Worm (Caenorhabditis elegans) whole organism, L2 larva: ENCODE measurements around the gene T27A10.6.

Experiments used
- F13H6.1 ChIP-seq: sonication (generic microtip); optimal IDR thresholded peaks from 2 replicates; lab custom pipeline; 2016; ENCODE audit warnings: missing genetic modification characterization, missing compliant biosample characterization
- R02D3.7 ChIP-seq: fragments of 150-350 bp; optimal IDR thresholded peaks from 2 replicates; lab custom pipeline; 2014; ENCODE audit warnings: missing biosample characterization, missing genetic modification characterization
- Y55F3AM.14 ChIP-seq: fragments of 200-800 bp; sonication (Bioruptor generic); optimal IDR thresholded peaks from 2 replicates; lab custom pipeline; 2018; ENCODE audit warnings: mild to moderate bottlenecking, missing genetic modification characterization, missing compliant biosample characterization
- ama-1 ChIP-seq: fragments of 150-350 bp; optimal IDR thresholded peaks from 2 replicates; lab custom pipeline; 2018; ENCODE audit warnings: inconsistent platforms
- blmp-1 ChIP-seq: sonication (generic microtip); optimal IDR thresholded peaks from 2 replicates; lab custom pipeline; 2017; ENCODE audit warnings: missing genetic modification characterization, mild to moderate bottlenecking, missing compliant biosample characterization, antibody characterized with exemption, moderate library complexity; ENCODE audit not compliant: insufficient read depth
- ceh-16 ChIP-seq: fragments of 150-350 bp; optimal IDR thresholded peaks from 2 replicates; lab custom pipeline; 2014; ENCODE audit warnings: missing biosample characterization, missing genetic modification characterization
- crh-2 ChIP-seq: sonication (generic microtip); optimal IDR thresholded peaks from 2 replicates; lab custom pipeline; 2017; ENCODE audit warnings: missing biosample characterization, missing genetic modification characterization
- dmd-4 ChIP-seq: sonication (generic microtip); optimal IDR thresholded peaks from 2 replicates; lab custom pipeline; 2017; ENCODE audit warnings: missing biosample characterization, missing genetic modification characterization
- egl-27 ChIP-seq: sonication (generic microtip); optimal IDR thresholded peaks from 3 replicates; lab custom pipeline; 2017; ENCODE audit warnings: missing biosample characterization, missing genetic modification reagents, missing genetic modification characterization
- elt-1 ChIP-seq: fragments of 150-350 bp; optimal IDR thresholded peaks from 2 replicates; lab custom pipeline; 2014; ENCODE audit warnings: missing biosample characterization, missing genetic modification characterization
- elt-3 ChIP-seq: sonication (generic microtip); optimal IDR thresholded peaks from 2 replicates; lab custom pipeline; 2017; ENCODE audit warnings: missing biosample characterization, missing genetic modification characterization
- fos-1 ChIP-seq: fragments of 150-350 bp; optimal IDR thresholded peaks from 2 replicates; lab custom pipeline; 2014; ENCODE audit warnings: missing biosample characterization, missing genetic modification characterization
- gmeb-1 ChIP-seq: fragments of 150-350 bp; optimal IDR thresholded peaks from 2 replicates; lab custom pipeline; 2014; ENCODE audit warnings: missing biosample characterization, missing genetic modification characterization
- lin-11 ChIP-seq: fragments of 150-350 bp; sonication (generic microtip); optimal IDR thresholded peaks from 2 replicates; lab custom pipeline; 2014; ENCODE audit warnings: missing biosample characterization, missing genetic modification characterization, inconsistent platforms, mixed read lengths
- lin-39 ChIP-seq: fragments of 150-350 bp; optimal IDR thresholded peaks from 2 replicates; lab custom pipeline; 2014; ENCODE audit warnings: missing biosample characterization, missing genetic modification reagents, missing genetic modification characterization
- mab-5 ChIP-seq: fragments of 150-350 bp; optimal IDR thresholded peaks from 2 replicates; lab custom pipeline; 2014; ENCODE audit warnings: missing biosample characterization, missing genetic modification characterization
- mbf-1 ChIP-seq: sonication (generic microtip); optimal IDR thresholded peaks from 2 replicates; lab custom pipeline; 2017; ENCODE audit warnings: missing biosample characterization, missing genetic modification characterization
- nhr-11 ChIP-seq: fragments of 150-350 bp; optimal IDR thresholded peaks from 2 replicates; lab custom pipeline; 2014; ENCODE audit warnings: missing biosample characterization, missing genetic modification characterization
- nhr-12 ChIP-seq: fragments of 150-350 bp; optimal IDR thresholded peaks from 2 replicates; lab custom pipeline; 2014; ENCODE audit warnings: missing biosample characterization, missing genetic modification characterization
- nhr-21 ChIP-seq: fragments of 150-350 bp; optimal IDR thresholded peaks from 2 replicates; lab custom pipeline; 2014; ENCODE audit warnings: missing biosample characterization, missing genetic modification characterization
- nhr-23 ChIP-seq: fragments of 150-350 bp; optimal IDR thresholded peaks from 2 replicates; lab custom pipeline; 2014; ENCODE audit warnings: missing biosample characterization, missing genetic modification reagents, missing genetic modification characterization
- nhr-237 ChIP-seq: fragments of 150-350 bp; optimal IDR thresholded peaks from 2 replicates; lab custom pipeline; 2014; ENCODE audit warnings: missing biosample characterization, missing genetic modification characterization
- nhr-6 ChIP-seq: fragments of 150-350 bp; optimal IDR thresholded peaks from 2 replicates; lab custom pipeline; 2014; ENCODE audit warnings: missing biosample characterization, missing genetic modification characterization
- peb-1 ChIP-seq: fragments of 150-350 bp; optimal IDR thresholded peaks from 2 replicates; lab custom pipeline; 2014; ENCODE audit warnings: missing biosample characterization, missing genetic modification characterization
- sem-4 ChIP-seq: fragments of 150-350 bp; optimal IDR thresholded peaks from 2 replicates; lab custom pipeline; 2014; ENCODE audit warnings: missing biosample characterization, missing genetic modification reagents, missing genetic modification characterization
- skn-1 ChIP-seq: sonication (generic microtip); optimal IDR thresholded peaks from 2 replicates; lab custom pipeline; 2017; ENCODE audit warnings: missing biosample characterization, missing genetic modification characterization
- sma-9 ChIP-seq, 2 experiments: fragments of 150-350 bp in 1 of 2; sonication (generic microtip) in 1 of 2; optimal IDR thresholded peaks; 2 replicates each; lab custom pipeline; 2014 to 2016; ENCODE audit warnings: missing genetic modification characterization in 2 of 2, mild to moderate bottlenecking in 1 of 2, missing biosample characterization in 1 of 2, missing compliant biosample characterization in 1 of 2, missing genetic modification reagents in 1 of 2, moderate library complexity in 1 of 2
- snpc-4 ChIP-seq: fragments of 150-350 bp; optimal IDR thresholded peaks from 2 replicates; lab custom pipeline; 2014; ENCODE audit warnings: missing biosample characterization, missing genetic modification characterization
- unc-39 ChIP-seq: fragments of 150-350 bp; optimal IDR thresholded peaks from 2 replicates; lab custom pipeline; 2014; ENCODE audit warnings: missing biosample characterization, missing genetic modification characterization
- unc-55 ChIP-seq: fragments of 150-350 bp; sonication (generic microtip); optimal IDR thresholded peaks from 3 replicates; lab custom pipeline; 2014; ENCODE audit warnings: missing biosample characterization, missing genetic modification reagents, missing genetic modification characterization
- unc-62 ChIP-seq: fragments of 150-350 bp; optimal IDR thresholded peaks from 2 replicates; lab custom pipeline; 2014; ENCODE audit warnings: missing biosample characterization, missing genetic modification reagents, missing genetic modification characterization
- zag-1 ChIP-seq: fragments of 150-350 bp; optimal IDR thresholded peaks from 2 replicates; lab custom pipeline; 2014; ENCODE audit warnings: missing biosample characterization, missing genetic modification characterization
- ztf-1 ChIP-seq: fragments of 200-800 bp; sonication (Bioruptor generic); conservative IDR thresholded peaks from 2 replicates; pipeline ENCODE4 v1.3.6; 2022; ENCODE audit warnings: missing genetic modification characterization, missing compliant biosample characterization
- ztf-11 ChIP-seq: sonication (generic microtip); optimal IDR thresholded peaks from 2 replicates; lab custom pipeline; 2017; ENCODE audit warnings: missing biosample characterization, missing genetic modification characterization
- ztf-4 ChIP-seq: fragments of 150-350 bp; optimal IDR thresholded peaks from 2 replicates; lab custom pipeline; 2014; ENCODE audit warnings: missing biosample characterization, missing genetic modification characterization

T27A10.6 gene

DNA sequence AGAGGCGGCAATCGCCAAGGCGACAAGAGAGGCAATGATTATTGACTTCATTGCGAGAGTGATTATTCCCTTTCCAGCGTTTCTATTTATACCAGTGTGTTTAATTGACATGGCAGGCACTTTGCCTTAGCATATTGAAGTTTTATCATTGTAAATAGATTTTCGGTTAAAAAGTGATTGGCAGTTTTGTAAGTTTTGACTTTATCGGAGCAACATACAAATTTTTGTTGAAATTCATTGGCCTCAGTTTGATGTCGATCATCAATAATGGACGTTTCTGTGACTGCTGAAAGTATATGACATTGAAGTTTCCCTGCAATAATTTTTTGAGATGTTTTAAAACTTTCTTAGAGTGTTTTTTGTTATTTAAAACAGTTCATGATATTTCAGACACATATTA, 23.7 kb downstream of the T27A10.6 start, which contains the start of gene vit-3:
vit-3 (minus strand) TSS at position 60 of the 400 bp plus-strand sequence.
- no peak for TF ChIP-seq elt-1
- no peak for TF ChIP-seq nhr-11 (tag; lab: Kevin White, UChicago)
- TF ChIP-seq unc-62 (GFP tag; lab: Kevin White, UChicago): no peak
- TF ChIP-seq F13H6.1: no peak
- no peak for TF ChIP-seq snpc-4
- TF ChIP-seq gmeb-1 (tag; lab: Kevin White, UChicago): no peak
- TF ChIP-seq sem-4 (tag; lab: Kevin White, UChicago): no peak

DNA sequence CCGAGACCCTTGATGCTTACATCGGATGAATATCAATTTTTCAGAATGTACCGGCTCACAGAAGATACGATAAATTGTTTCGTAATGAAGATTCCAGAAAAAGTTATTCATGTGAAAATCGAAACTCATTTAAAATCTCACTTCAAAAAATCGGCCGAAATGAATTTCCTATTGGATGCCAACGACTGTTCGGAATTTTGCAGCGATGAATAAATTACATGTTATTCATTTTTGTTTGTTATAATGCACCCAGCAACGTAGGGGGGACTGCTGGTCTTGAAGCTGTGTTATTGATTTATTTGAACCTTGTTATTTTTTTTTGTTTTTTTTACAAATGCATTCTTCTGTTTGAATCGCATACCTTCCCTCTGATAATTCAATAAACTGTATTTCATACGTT, 29.3 kb downstream of the T27A10.6 start:
- TF ChIP-seq fos-1 (tag; lab: Kevin White, UChicago) (no peak), blmp-1 (tag; lab: Kevin White, UChicago) (no peak), dmd-4 (tag; lab: Kevin White, UChicago) (no peak), peb-1 (no peak), ama-1 (no peak), Y55F3AM.14 (GFP tag; lab: Kevin White, UChicago) (no peak), unc-39 (tag; lab: Kevin White, UChicago) (no peak), sma-9 (GFP tag; optimal IDR thresholded peaks at IDR 0.05; lab: Kevin White, UChicago) (no peak), sma-9 (tag; optimal IDR thresholded peaks at IDR 0.05; lab: Kevin White, UChicago) (no peak), unc-62 (GFP tag; lab: Kevin White, UChicago) (no peak), nhr-12 (tag; lab: Kevin White, UChicago) (no peak), lin-11 (no peak), nhr-11 (tag; lab: Kevin White, UChicago) (no peak)

DNA sequence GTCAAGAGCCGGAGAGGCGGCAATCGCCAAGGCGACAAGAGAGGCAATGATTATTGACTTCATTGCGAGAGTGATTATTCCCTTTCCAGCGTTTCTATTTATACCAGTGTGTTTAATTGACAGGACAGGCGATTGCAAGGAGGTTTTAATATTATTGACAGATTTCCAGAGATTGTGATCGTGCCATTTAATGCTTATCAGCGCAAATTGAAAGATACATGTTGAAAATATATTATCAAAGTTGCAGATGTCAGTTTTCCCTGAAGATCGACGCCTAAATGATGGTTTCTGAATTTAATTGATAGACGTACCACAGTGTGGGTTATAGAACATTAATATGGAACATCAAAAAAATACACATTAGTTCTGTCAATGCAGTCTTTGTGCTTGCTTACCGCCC, 32.2 kb downstream of the T27A10.6 start, which contains the start of gene vit-4:
vit-4 (minus strand) TSS at position 63 of the 400 bp plus-strand sequence.
- no peak for TF ChIP-seq fos-1 (tag; lab: Kevin White, UChicago)
- TF ChIP-seq nhr-6 (tag; lab: Kevin White, UChicago): no peak
- TF ChIP-seq sma-9 (GFP tag; optimal IDR thresholded peaks at IDR 0.05; lab: Kevin White, UChicago): no peak
- no peak for TF ChIP-seq sma-9 (tag; optimal IDR thresholded peaks at IDR 0.05; lab: Kevin White, UChicago)
- TF ChIP-seq nhr-21 (tag; lab: Kevin White, UChicago): no peak
- no peak for TF ChIP-seq ceh-16 (tag; lab: Kevin White, UChicago)
- no peak for TF ChIP-seq mab-5 (tag; lab: Kevin White, UChicago)
- TF ChIP-seq ztf-11 (tag; lab: Kevin White, UChicago): no peak
- TF ChIP-seq F13H6.1: no peak
- TF ChIP-seq nhr-23 (tag; lab: Kevin White, UChicago): no peak
- TF ChIP-seq, all 48 proteins: peak for 0

DNA sequence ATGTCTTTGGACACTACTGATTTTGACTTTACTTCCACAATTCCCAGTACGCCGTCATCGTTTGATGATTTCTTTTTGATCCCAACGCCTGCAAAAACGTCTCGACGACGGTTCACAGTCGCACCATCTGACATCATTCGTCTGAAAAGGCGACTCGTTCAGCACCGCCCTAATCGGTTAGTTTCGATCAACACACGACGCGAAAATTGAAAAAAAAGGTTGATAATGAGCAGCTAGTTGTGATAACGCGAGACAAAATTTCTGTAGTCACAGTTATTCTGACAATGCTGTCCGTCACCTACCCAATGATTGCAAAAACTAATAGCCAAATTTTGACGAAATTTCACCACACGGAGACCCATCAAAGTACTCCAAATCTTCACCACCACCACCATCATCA, 40.2 kb downstream of the T27A10.6 start:
- TF ChIP-seq Y55F3AM.14 (GFP tag; lab: Kevin White, UChicago): no peak
- TF ChIP-seq mab-5 (tag; lab: Kevin White, UChicago): no peak
- peak; percentile 31 for TF ChIP-seq sma-9 (GFP tag; optimal IDR thresholded peaks at IDR 0.05; lab: Kevin White, UChicago)
- no peak for TF ChIP-seq sma-9 (tag; optimal IDR thresholded peaks at IDR 0.05; lab: Kevin White, UChicago)
- no peak for TF ChIP-seq nhr-6 (tag; lab: Kevin White, UChicago)
- TF ChIP-seq fos-1 (tag; lab: Kevin White, UChicago): peak; percentile 60
- peak; percentile 3 for TF ChIP-seq crh-2 (tag; lab: Kevin White, UChicago)
- no peak for TF ChIP-seq elt-1

DNA sequence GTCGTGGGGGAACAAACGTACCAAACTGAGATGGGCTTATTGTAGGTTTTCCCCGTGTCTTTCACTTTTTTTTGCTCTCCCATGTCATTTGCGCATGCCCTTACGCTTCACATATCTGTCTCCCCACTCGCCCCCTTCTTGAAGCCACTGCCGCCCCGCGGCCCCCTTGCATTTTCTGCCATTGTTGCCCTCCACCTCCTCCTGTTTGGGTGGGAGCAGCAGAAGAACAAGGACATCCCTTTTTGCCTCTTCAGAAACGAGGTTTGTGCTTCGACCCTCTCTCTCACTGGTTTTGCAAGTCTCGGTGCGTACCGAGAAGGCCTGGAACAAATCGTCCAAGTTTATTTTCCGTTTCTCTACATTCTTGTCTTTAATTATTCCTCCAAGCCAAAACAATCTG, 42.0 kb downstream of the T27A10.6 start:
- TF ChIP-seq ztf-1 (GFP tag; lab: Robert Waterston, UW) (no peak), sma-9 (GFP tag; optimal IDR thresholded peaks at IDR 0.05; lab: Kevin White, UChicago) (no peak), sma-9 (tag; optimal IDR thresholded peaks at IDR 0.05; lab: Kevin White, UChicago) (no peak), ztf-11 (tag; lab: Kevin White, UChicago) (no peak), R02D3.7 (tag; lab: Kevin White, UChicago) (no peak), lin-11 (no peak), skn-1 (tag; lab: Kevin White, UChicago) (no peak), lin-39 (tag; lab: Kevin White, UChicago) (no peak), unc-39 (tag; lab: Kevin White, UChicago) (no peak), nhr-6 (tag; lab: Kevin White, UChicago) (no peak), Y55F3AM.14 (GFP tag; lab: Kevin White, UChicago) (no peak), unc-55 (GFP tag; lab: Kevin White, UChicago) (no peak)

DNA sequence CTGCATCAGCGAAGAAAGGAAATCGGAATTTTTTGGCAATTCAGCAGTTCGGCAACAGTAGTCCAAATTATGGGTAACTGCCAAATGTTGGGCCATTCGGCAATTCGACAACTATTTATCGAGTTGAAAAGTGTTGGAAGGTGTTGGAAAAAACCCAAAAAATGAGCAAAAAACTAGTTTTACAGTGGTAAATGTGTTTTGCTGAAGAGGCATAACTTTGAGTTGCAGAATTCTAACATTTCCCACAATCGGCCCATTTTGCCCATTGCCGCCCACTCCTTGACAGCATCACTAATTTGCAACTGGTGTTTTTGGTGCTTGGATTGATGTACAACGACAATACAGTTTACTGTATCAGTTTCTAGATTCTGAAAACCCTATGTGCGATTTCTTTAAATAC, 42.5 kb downstream of the T27A10.6 start:
- TF ChIP-seq ztf-4 (tag; lab: Kevin White, UChicago): no peak
- no peak for TF ChIP-seq fos-1 (tag; lab: Kevin White, UChicago)
- no peak for TF ChIP-seq nhr-237 (tag; lab: Kevin White, UChicago)
- no peak for TF ChIP-seq elt-3
- no peak for TF ChIP-seq gmeb-1 (tag; lab: Kevin White, UChicago)
- no peak for TF ChIP-seq egl-27 (tag; lab: Kevin White, UChicago)
- TF ChIP-seq mbf-1 (tag; lab: Kevin White, UChicago): no peak
- TF ChIP-seq ceh-16 (tag; lab: Kevin White, UChicago): no peak
- TF ChIP-seq peb-1: no peak
- TF ChIP-seq F13H6.1: no peak
- no peak for TF ChIP-seq zag-1 (tag; lab: Kevin White, UChicago)
